Worm (Caenorhabditis elegans): ENCODE measurements around the gene spp-29.

Gene spp-29

DNA sequence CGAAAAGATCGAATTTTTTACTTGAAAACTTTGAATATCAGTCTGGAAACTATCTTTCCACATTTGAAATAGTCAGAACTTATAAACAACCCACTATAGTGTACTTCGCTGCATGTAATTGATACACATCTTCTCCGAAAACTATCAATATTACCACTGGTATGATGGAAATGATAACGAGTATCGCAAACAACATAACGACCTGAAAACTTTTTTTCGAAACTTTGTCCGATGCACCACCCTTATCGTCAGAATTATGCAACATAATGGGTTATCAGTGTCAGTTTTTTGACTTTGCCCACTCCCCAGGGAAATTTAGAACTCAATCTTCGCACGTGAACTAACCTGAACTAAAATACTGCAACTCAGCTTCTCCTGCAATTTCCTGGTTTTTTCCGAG lies 34.4 kb downstream of the spp-29 start:
- no peak for TF ChIP-seq lin-13 (tag; optimal IDR thresholded peaks at IDR 0.05)

DNA sequence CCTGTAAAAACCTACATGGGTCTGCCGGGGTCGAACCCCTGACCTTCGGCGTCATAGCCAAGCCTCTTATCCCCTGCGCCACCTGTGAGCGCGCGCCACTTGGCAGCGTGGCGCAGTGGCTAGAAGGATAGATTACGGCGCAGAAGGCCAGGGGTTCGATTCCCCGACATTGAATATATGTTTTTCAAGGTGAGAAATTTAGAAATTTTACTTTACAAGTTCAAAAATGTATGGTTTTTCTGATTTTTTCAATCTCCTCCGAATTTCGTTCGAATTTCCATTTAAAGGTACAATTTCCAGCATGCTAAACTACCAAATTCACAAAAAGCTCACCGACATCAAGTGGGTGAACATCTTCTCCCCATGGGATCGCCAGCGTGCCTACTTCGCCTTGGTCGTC lies 36.6 kb downstream of the spp-29 start, which contains the start of gene dgat-2:
Gene dgat-2 (plus strand): TSS at position 301 of the 400 bp plus-strand sequence.
- TF ChIP-seq unc-62 (GFP tag; optimal IDR thresholded peaks at IDR 0.05) (no peak), elt-1 (tag; optimal IDR thresholded peaks at IDR 0.05; ENCODE audit: borderline replicate concordance, insufficient read depth) (no peak), hlh-1 (tag; optimal IDR thresholded peaks at IDR 0.05) (no peak), bed-3 (GFP tag; optimal IDR thresholded peaks at IDR 0.05) (no peak), unc-39 (tag; optimal IDR thresholded peaks at IDR 0.05) (no peak), lin-13 (tag; optimal IDR thresholded peaks at IDR 0.05) (no peak), ceh-43 (GFP tag; optimal IDR thresholded peaks at IDR 0.05) (no peak), cnd-1 (tag; optimal IDR thresholded peaks at IDR 0.05) (no peak), sptf-1 (tag; optimal IDR thresholded peaks at IDR 0.05) (no peak), snpc-4 (tag; optimal IDR thresholded peaks at IDR 0.05) (no peak)

DNA sequence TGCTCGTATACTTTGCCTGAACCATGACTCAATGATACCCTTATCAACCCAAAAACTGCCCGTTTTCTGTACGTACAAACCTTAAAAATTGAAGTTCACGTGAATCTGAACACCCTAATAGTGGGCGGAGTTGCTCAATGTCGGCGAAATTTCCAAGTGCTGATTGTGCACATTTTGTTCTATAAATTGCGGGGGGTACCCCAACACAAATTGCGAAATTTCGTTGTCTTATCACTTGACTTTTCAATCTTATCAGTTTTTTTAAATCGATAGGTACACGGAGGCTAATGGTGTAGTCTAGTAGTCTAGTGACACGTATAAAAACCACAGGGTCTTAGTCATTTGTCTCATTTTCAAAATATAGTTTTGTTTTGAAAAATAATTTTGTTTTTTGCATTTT lies 37.4 kb downstream of the spp-29 start, which contains the start of gene fbxa-108:
Gene fbxa-108 (minus strand): TSS at position 158 of the 400 bp plus-strand sequence.
- TF ChIP-seq drap-1 (GFP tag; optimal IDR thresholded peaks at IDR 0.05) (no peak), unc-62 (GFP tag; optimal IDR thresholded peaks at IDR 0.05) (no peak), nhr-237 (tag; optimal IDR thresholded peaks at IDR 0.05) (no peak), sptf-1 (tag; optimal IDR thresholded peaks at IDR 0.05) (no peak), ham-2 (GFP tag; optimal IDR thresholded peaks at IDR 0.05) (no peak), unc-120 (tag; optimal IDR thresholded peaks at IDR 0.05; ENCODE audit: poor library complexity, severe bottlenecking) (no peak), mls-2 (tag; optimal IDR thresholded peaks at IDR 0.05) (no peak), ceh-83 (GFP tag; optimal IDR thresholded peaks at IDR 0.05) (no peak), lin-13 (tag; optimal IDR thresholded peaks at IDR 0.05) (no peak), nhr-28 (tag; optimal IDR thresholded peaks at IDR 0.05) (no peak)

DNA sequence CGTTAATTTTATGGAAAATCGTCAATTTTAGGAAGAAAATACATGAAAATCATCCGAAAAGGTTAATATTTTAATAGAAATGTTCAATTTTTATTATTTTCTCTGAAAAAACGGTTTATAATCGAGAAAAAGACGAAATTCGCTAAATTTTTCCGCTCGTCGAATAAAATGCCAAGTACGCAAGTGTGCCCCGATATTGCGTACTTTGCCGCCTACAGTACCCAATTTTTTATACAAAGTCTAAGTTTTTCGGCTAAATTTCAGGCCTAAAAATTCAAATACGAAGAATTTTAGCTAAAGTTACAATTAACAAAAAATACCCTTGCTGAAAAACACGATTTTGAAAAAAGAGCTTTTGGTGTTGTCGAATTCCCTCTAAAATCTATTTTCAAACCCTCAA lies 37.8 kb downstream of the spp-29 start:
- no peak for TF ChIP-seq bed-3 (GFP tag; optimal IDR thresholded peaks at IDR 0.05)

DNA sequence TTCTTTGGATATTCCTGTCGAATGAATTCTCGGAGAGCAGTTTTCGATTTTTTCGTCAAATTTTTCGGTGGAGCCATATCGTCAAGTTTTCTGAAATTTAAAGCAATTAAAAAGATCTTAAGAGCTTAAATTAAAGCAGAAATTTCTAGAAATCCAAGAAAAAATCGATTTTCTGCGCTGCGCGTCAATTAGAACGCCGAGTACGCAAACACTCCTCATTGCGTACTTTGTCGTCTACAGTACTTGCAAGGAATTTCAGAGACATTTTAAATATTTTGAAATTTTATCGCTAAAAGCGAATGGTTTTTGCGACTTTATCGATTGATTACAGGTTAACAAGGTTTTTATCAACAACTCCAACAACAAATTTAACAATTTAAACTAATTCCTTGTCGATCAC lies 41.4 kb downstream of the spp-29 start:
- no peak for TF ChIP-seq nhr-2 (tag; optimal IDR thresholded peaks at IDR 0.05)

DNA sequence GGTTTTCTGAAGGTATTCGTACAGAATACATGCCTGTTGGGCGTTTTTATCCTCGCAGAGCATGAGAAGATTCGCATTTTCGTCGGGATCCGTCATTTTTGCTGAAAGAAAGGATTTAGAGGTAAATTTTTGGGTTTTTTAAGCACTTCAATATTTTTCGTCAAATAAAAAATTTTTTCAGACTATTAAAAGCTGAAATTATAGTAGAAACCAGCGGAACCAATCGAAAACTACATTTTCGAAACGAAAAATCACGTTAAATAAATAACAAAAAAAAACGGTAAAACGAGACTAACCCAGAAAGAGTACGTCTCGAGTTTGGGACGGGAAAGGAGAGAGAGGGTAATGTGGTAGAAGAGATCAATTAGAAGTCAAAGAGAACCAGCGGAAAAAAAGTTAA lies 46.2 kb downstream of the spp-29 start, which contains the start of gene fbxa-192:
Gene fbxa-192 (minus strand): TSS at position 101 of the 400 bp plus-strand sequence.
- TF ChIP-seq ceh-83 (GFP tag; optimal IDR thresholded peaks at IDR 0.05), result no peak
- TF ChIP-seq nhr-237 (tag; optimal IDR thresholded peaks at IDR 0.05), result no peak
- TF ChIP-seq pha-4 (tag; optimal IDR thresholded peaks at IDR 0.05), result no peak
- TF ChIP-seq ztf-11 (tag; optimal IDR thresholded peaks at IDR 0.05), result no peak
- no peak for TF ChIP-seq drap-1 (GFP tag; optimal IDR thresholded peaks at IDR 0.05)
- TF ChIP-seq elt-3 (tag; optimal IDR thresholded peaks at IDR 0.05), result no peak
- TF ChIP-seq cnd-1 (tag; optimal IDR thresholded peaks at IDR 0.05), result no peak
- TF ChIP-seq elt-1 (tag; optimal IDR thresholded peaks at IDR 0.05; ENCODE audit: borderline replicate concordance, insufficient read depth), result no peak
- TF ChIP-seq sptf-1 (tag; optimal IDR thresholded peaks at IDR 0.05), result no peak
- no peak for TF ChIP-seq flh-1 (GFP tag; optimal IDR thresholded peaks at IDR 0.05)
- no peak for TF ChIP-seq mls-2 (tag; optimal IDR thresholded peaks at IDR 0.05)
- TF ChIP-seq unc-62 (GFP tag; optimal IDR thresholded peaks at IDR 0.05), result no peak
- TF ChIP-seq ceh-43 (GFP tag; optimal IDR thresholded peaks at IDR 0.05), result no peak
- TF ChIP-seq blmp-1 (tag; optimal IDR thresholded peaks at IDR 0.05), result no peak
